Worm (Caenorhabditis elegans) whole organism, mixed stage, embryonic: ENCODE results near the gene ceh-27.

Experiments
- M03D4.4 ChIP-seq: sonication (generic microtip); optimal IDR thresholded peaks from 2 replicates; lab custom pipeline; 2017; ENCODE audit warnings: mild to moderate bottlenecking, missing genetic modification characterization, missing compliant biosample characterization
- bed-3 ChIP-seq: fragments of 200-800 bp; sonication (Bioruptor generic); optimal IDR thresholded peaks from 3 replicates; lab custom pipeline; 2018; ENCODE audit warnings: mild to moderate bottlenecking, missing genetic modification characterization, moderate library complexity, missing compliant biosample characterization
- blmp-1 ChIP-seq: fragments of 150-350 bp; optimal IDR thresholded peaks from 2 replicates; lab custom pipeline; 2014; ENCODE audit warnings: missing biosample characterization, missing genetic modification characterization
- ceh-39 ChIP-seq: fragments of 150-350 bp; optimal IDR thresholded peaks from 2 replicates; lab custom pipeline; 2014; ENCODE audit warnings: missing biosample characterization, missing genetic modification characterization
- ceh-43 ChIP-seq: fragments of 200-800 bp; sonication (Bioruptor generic); optimal IDR thresholded peaks from 2 replicates; lab custom pipeline; 2018; ENCODE audit warnings: mild to moderate bottlenecking, missing genetic modification characterization, moderate library complexity, missing compliant biosample characterization
- ceh-83 ChIP-seq: fragments of 200-800 bp; sonication (Bioruptor generic); optimal IDR thresholded peaks from 2 replicates; lab custom pipeline; 2018; ENCODE audit warnings: mild to moderate bottlenecking, missing genetic modification characterization, missing compliant biosample characterization
- ces-1 ChIP-seq: fragments of 150-350 bp; optimal IDR thresholded peaks from 2 replicates; lab custom pipeline; 2014; ENCODE audit warnings: missing biosample characterization, missing genetic modification reagents, missing genetic modification characterization
- cnd-1 ChIP-seq: fragments of 200-800 bp; sonication (Bioruptor generic); optimal IDR thresholded peaks from 2 replicates; lab custom pipeline; 2018; ENCODE audit warnings: mild to moderate bottlenecking, missing genetic modification characterization, missing compliant biosample characterization
- elt-1 ChIP-seq: sonication (generic microtip); optimal IDR thresholded peaks from 2 replicates; lab custom pipeline; 2017; ENCODE audit warnings: missing genetic modification characterization, mild to moderate bottlenecking, missing compliant biosample characterization, antibody characterized with exemption, moderate library complexity, borderline replicate concordance; ENCODE audit not compliant: insufficient read depth
- elt-3 ChIP-seq: fragments of 150-350 bp; optimal IDR thresholded peaks from 2 replicates; lab custom pipeline; 2014; ENCODE audit warnings: missing biosample characterization, missing genetic modification characterization
- flh-1 ChIP-seq: fragments of 200-800 bp; sonication (Bioruptor generic); optimal IDR thresholded peaks from 2 replicates; lab custom pipeline; 2018; ENCODE audit warnings: mild to moderate bottlenecking, missing genetic modification characterization, moderate library complexity, missing compliant biosample characterization
- ham-2 ChIP-seq: fragments of 200-800 bp; sonication (Bioruptor generic); optimal IDR thresholded peaks from 2 replicates; lab custom pipeline; 2018; ENCODE audit warnings: mild to moderate bottlenecking, missing genetic modification characterization, missing compliant biosample characterization
- hlh-1 ChIP-seq: fragments of 150-350 bp; optimal IDR thresholded peaks from 2 replicates; lab custom pipeline; 2014; ENCODE audit warnings: missing biosample characterization, missing genetic modification reagents, missing genetic modification characterization
- lin-13 ChIP-seq: fragments of 150-350 bp; optimal IDR thresholded peaks from 2 replicates; lab custom pipeline; 2014; ENCODE audit warnings: missing biosample characterization, missing genetic modification characterization
- lin-32 ChIP-seq: fragments of 200-800 bp; sonication (Bioruptor generic); optimal IDR thresholded peaks from 2 replicates; lab custom pipeline; 2018; ENCODE audit warnings: mild to moderate bottlenecking, missing genetic modification characterization, missing compliant biosample characterization
- mab-5 ChIP-seq: fragments of 150-350 bp; optimal IDR thresholded peaks from 2 replicates; lab custom pipeline; 2014; ENCODE audit warnings: missing biosample characterization, missing genetic modification characterization
- mls-2 ChIP-seq: sonication (generic microtip); optimal IDR thresholded peaks from 2 replicates; lab custom pipeline; 2016; ENCODE audit warnings: mild to moderate bottlenecking, missing genetic modification characterization, moderate library complexity, missing compliant biosample characterization
- nhr-12 ChIP-seq: fragments of 150-350 bp; optimal IDR thresholded peaks from 2 replicates; lab custom pipeline; 2014; ENCODE audit warnings: missing biosample characterization, missing genetic modification characterization
- nhr-2 ChIP-seq: fragments of 150-350 bp; optimal IDR thresholded peaks from 2 replicates; lab custom pipeline; 2014; ENCODE audit warnings: missing biosample characterization, missing genetic modification characterization
- nhr-237 ChIP-seq: fragments of 150-350 bp; optimal IDR thresholded peaks from 2 replicates; lab custom pipeline; 2014; ENCODE audit warnings: missing biosample characterization, missing genetic modification characterization
- nhr-28 ChIP-seq: fragments of 150-350 bp; optimal IDR thresholded peaks from 2 replicates; lab custom pipeline; 2014; ENCODE audit warnings: missing biosample characterization, missing genetic modification characterization
- nhr-76 ChIP-seq: sonication (generic microtip); optimal IDR thresholded peaks from 2 replicates; lab custom pipeline; 2017; ENCODE audit warnings: missing biosample characterization, missing genetic modification characterization
- pha-4 ChIP-seq: fragments of 150-350 bp; optimal IDR thresholded peaks from 2 replicates; lab custom pipeline; 2018; ENCODE audit warnings: missing biosample characterization, missing genetic modification reagents, missing genetic modification characterization
- sem-2 ChIP-seq: fragments of 200-800 bp; sonication (Bioruptor generic); optimal IDR thresholded peaks from 2 replicates; lab custom pipeline; 2018; ENCODE audit warnings: mild to moderate bottlenecking, missing genetic modification characterization, missing compliant biosample characterization
- snpc-4 ChIP-seq: fragments of 150-350 bp; optimal IDR thresholded peaks from 2 replicates; lab custom pipeline; 2014; ENCODE audit warnings: missing biosample characterization, missing genetic modification characterization
- sptf-1 ChIP-seq: sonication (generic microtip); optimal IDR thresholded peaks from 2 replicates; lab custom pipeline; 2017; ENCODE audit warnings: mild to moderate bottlenecking, missing genetic modification characterization, moderate library complexity, missing compliant biosample characterization
- tbx-8 ChIP-seq: fragments of 200-800 bp; sonication (Bioruptor generic); optimal IDR thresholded peaks from 2 replicates; lab custom pipeline; 2018; ENCODE audit warnings: mild to moderate bottlenecking, missing genetic modification characterization, moderate library complexity, missing compliant biosample characterization
- unc-120 ChIP-seq: sonication (generic microtip); optimal IDR thresholded peaks from 2 replicates; lab custom pipeline; 2017; ENCODE audit warnings: missing genetic modification characterization, missing compliant biosample characterization; ENCODE audit not compliant: poor library complexity, severe bottlenecking
- unc-39 ChIP-seq: fragments of 150-350 bp; optimal IDR thresholded peaks from 2 replicates; lab custom pipeline; 2014; ENCODE audit warnings: missing biosample characterization, missing genetic modification characterization
- zip-8 ChIP-seq: fragments of 150-350 bp; optimal IDR thresholded peaks from 2 replicates; lab custom pipeline; 2014; ENCODE audit warnings: missing biosample characterization, missing genetic modification characterization
- ztf-11 ChIP-seq: fragments of 150-350 bp; optimal IDR thresholded peaks from 2 replicates; lab custom pipeline; 2014; ENCODE audit warnings: missing biosample characterization, missing genetic modification characterization

Gene ceh-27

ce11 chrV:11697482-11697881 is 32.6 kb upstream of the ceh-27 start:
- TF ChIP-seq elt-1 (tag; lab: Kevin White, UChicago) = no peak
- no peak for TF ChIP-seq hlh-1 (tag; lab: Kevin White, UChicago)
- no peak for TF ChIP-seq mls-2 (tag; lab: Kevin White, UChicago)
- no peak for TF ChIP-seq ham-2
- peak; percentile 84 for TF ChIP-seq ces-1 (GFP tag; lab: Kevin White, UChicago)
- no peak for TF ChIP-seq mab-5 (tag; lab: Kevin White, UChicago)
- no peak for TF ChIP-seq blmp-1
- TF ChIP-seq snpc-4 = no peak
- TF ChIP-seq lin-32 (GFP tag; lab: Kevin White, UChicago) = no peak

ce11 chrV:11695597-11695996 is 30.7 kb upstream of the ceh-27 start, which contains the start of gene W05E10.5:
W05E10.5 (minus strand) TSS chrV:11695697.
- TF ChIP-seq ztf-11 (tag; lab: Kevin White, UChicago) (no peak), hlh-1 (tag; lab: Kevin White, UChicago) (no peak), ceh-43 (GFP tag; lab: Kevin White, UChicago) (no peak), nhr-237 (tag; lab: Kevin White, UChicago) (no peak), ces-1 (GFP tag; lab: Kevin White, UChicago) (no peak), tbx-8 (GFP tag; lab: Kevin White, UChicago) (no peak), unc-39 (tag; lab: Kevin White, UChicago) (no peak), flh-1 (GFP tag; lab: Kevin White, UChicago) (no peak), sptf-1 (no peak), M03D4.4 (tag; lab: Kevin White, UChicago) (no peak), nhr-2 (tag; lab: Kevin White, UChicago) (no peak), cnd-1 (tag; lab: Kevin White, UChicago) (no peak), pha-4 (no peak), mls-2 (tag; lab: Kevin White, UChicago) (no peak), nhr-12 (tag; lab: Kevin White, UChicago) (no peak), sem-2 (no peak), lin-13 (no peak), ham-2 (no peak), nhr-76 (no peak), snpc-4 (no peak)
- TF ChIP-seq, all 35 proteins: peak for 0

- TF ChIP-seq lin-13 = no peak
- TF ChIP-seq ces-1 (GFP tag; lab: Kevin White, UChicago) = no peak
- no peak for TF ChIP-seq lin-32 (GFP tag; lab: Kevin White, UChicago)
- TF ChIP-seq flh-1 (GFP tag; lab: Kevin White, UChicago) = no peak
- no peak for TF ChIP-seq mab-5 (tag; lab: Kevin White, UChicago)
- TF ChIP-seq tbx-8 (GFP tag; lab: Kevin White, UChicago) = no peak
- no peak for TF ChIP-seq unc-120 (tag; lab: Kevin White, UChicago)
- no peak for TF ChIP-seq zip-8 (tag; lab: Kevin White, UChicago)
- TF ChIP-seq ceh-43 (GFP tag; lab: Kevin White, UChicago) = no peak
- no peak for TF ChIP-seq nhr-12 (tag; lab: Kevin White, UChicago)
- TF ChIP-seq elt-1 (tag; lab: Kevin White, UChicago) = no peak
- TF ChIP-seq ceh-83 (GFP tag; lab: Kevin White, UChicago) = no peak
- TF ChIP-seq sptf-1 = no peak
- no peak for TF ChIP-seq nhr-28 (tag; lab: Kevin White, UChicago)
- no peak for TF ChIP-seq bed-3 (GFP tag; lab: Kevin White, UChicago)
- TF ChIP-seq mls-2 (tag; lab: Kevin White, UChicago) = no peak
- no peak for TF ChIP-seq unc-39 (tag; lab: Kevin White, UChicago)
- TF ChIP-seq pha-4 = no peak
- TF ChIP-seq nhr-2 (tag; lab: Kevin White, UChicago) = no peak
- TF ChIP-seq cnd-1 (tag; lab: Kevin White, UChicago) = no peak
- TF ChIP-seq, all 35 proteins: peak for 0
Observed at ce11 chrV:11691553-11691952, 26.7 kb upstream of the ceh-27 start, which contains the start of gene W05E10.1. W05E10.1 (minus strand) TSS chrV:11691691.

- TF ChIP-seq elt-3 (tag; lab: Kevin White, UChicago) (no peak), mls-2 (tag; lab: Kevin White, UChicago) (no peak), flh-1 (GFP tag; lab: Kevin White, UChicago) (no peak), ceh-83 (GFP tag; lab: Kevin White, UChicago) (no peak), nhr-28 (tag; lab: Kevin White, UChicago) (no peak), ces-1 (GFP tag; lab: Kevin White, UChicago) (peak; percentile 33), M03D4.4 (tag; lab: Kevin White, UChicago) (no peak), ceh-39 (tag; lab: Kevin White, UChicago) (no peak)
Observed at ce11 chrV:11686877-11687276, 22.0 kb upstream of the ceh-27 start, which contains the start of gene W05E10.2. W05E10.2 (plus strand) TSS chrV:11687177.
